Worm (Caenorhabditis elegans) whole organism, L1 larva: ENCODE measurements around the gene sri-40.

Experiments used
- Y116A8C.19 ChIP-seq: sonication (generic microtip); optimal IDR thresholded peaks from 2 replicates; lab custom pipeline; 2016; ENCODE audit warnings: missing compliant biosample characterization, missing genetic modification characterization, borderline replicate concordance
- ces-1 ChIP-seq: fragments of 150-350 bp; optimal IDR thresholded peaks from 2 replicates; lab custom pipeline; 2014; ENCODE audit warnings: missing biosample characterization, missing genetic modification reagents, missing genetic modification characterization
- dsc-1 ChIP-seq: sonication (generic microtip); optimal IDR thresholded peaks from 2 replicates; lab custom pipeline; 2016; ENCODE audit warnings: mild to moderate bottlenecking, missing genetic modification characterization, missing compliant biosample characterization
- efl-3 ChIP-seq: fragments of 200-800 bp; sonication (Bioruptor generic); optimal IDR thresholded peaks from 2 replicates; lab custom pipeline; 2018; ENCODE audit warnings: mild to moderate bottlenecking, missing genetic modification characterization, missing compliant biosample characterization
- lin-15B ChIP-seq: fragments of 150-350 bp; sonication (generic microtip); optimal IDR thresholded peaks from 3 replicates; lab custom pipeline; 2014; ENCODE audit warnings: missing biosample characterization, missing genetic modification characterization
- nhr-11 ChIP-seq: fragments of 150-350 bp; optimal IDR thresholded peaks from 2 replicates; lab custom pipeline; 2014; ENCODE audit warnings: missing biosample characterization, missing genetic modification characterization
- nhr-237 ChIP-seq: fragments of 150-350 bp; optimal IDR thresholded peaks from 2 replicates; lab custom pipeline; 2014; ENCODE audit warnings: missing biosample characterization, missing genetic modification characterization
- nhr-28 ChIP-seq: fragments of 150-350 bp; optimal IDR thresholded peaks from 2 replicates; lab custom pipeline; 2014; ENCODE audit warnings: missing biosample characterization, missing genetic modification characterization
- nhr-47 ChIP-seq: sonication (generic microtip); optimal IDR thresholded peaks from 2 replicates; lab custom pipeline; 2016; ENCODE audit warnings: mild to moderate bottlenecking, missing genetic modification characterization, moderate library complexity, missing compliant biosample characterization
- rnt-1 ChIP-seq: sonication (generic microtip); optimal IDR thresholded peaks from 2 replicates; lab custom pipeline; 2016; ENCODE audit warnings: mild to moderate bottlenecking, missing genetic modification characterization, moderate library complexity, missing compliant biosample characterization
- unc-98 ChIP-seq: fragments of 200-800 bp; sonication (Bioruptor generic); IDR thresholded peaks from 2 replicates; pipeline ENCODE4 v1.3.6; 2022; ENCODE audit warnings: missing genetic modification characterization, missing compliant biosample characterization
- zag-1 ChIP-seq: fragments of 150-350 bp; optimal IDR thresholded peaks from 2 replicates; lab custom pipeline; 2014; ENCODE audit warnings: missing biosample characterization, missing genetic modification characterization
- zip-4 ChIP-seq: fragments of 200-800 bp; sonication (Bioruptor generic); optimal IDR thresholded peaks from 2 replicates; lab custom pipeline; 2018; ENCODE audit warnings: mild to moderate bottlenecking, missing genetic modification characterization, moderate library complexity, missing compliant biosample characterization

DNA sequence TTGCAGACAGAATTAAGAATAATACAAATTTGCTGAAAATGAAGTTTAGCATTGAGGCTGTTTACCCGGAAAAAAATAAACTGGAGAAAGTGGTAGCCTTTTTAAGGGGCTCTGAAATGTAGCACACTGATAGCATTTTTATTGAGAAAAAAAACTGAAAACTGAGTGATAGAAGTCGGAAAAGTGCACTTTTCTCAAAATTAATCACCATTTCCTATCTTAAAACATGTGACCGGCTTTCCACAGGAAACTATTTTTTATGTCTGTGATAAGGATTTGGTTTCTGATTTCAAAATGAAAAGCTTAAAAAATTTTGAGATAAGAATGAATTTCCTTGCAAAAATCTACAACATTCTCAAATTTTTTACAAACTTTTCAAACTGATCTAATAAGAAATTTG is 43.0 kb downstream of the sri-40 start, which contains the start of gene ZC239.22:
- TF ChIP-seq nhr-47 (tag; lab: Kevin White, UChicago) (no peak), ces-1 (GFP tag; lab: Kevin White, UChicago) (no peak), nhr-237 (no peak), dsc-1 (tag; lab: Kevin White, UChicago) (no peak), lin-15B (tag; lab: Kevin White, UChicago) (no peak), rnt-1 (tag; lab: Kevin White, UChicago) (no peak), zag-1 (no peak), zip-4 (GFP tag; lab: Kevin White, UChicago) (no peak), Y116A8C.19 (tag; lab: Kevin White, UChicago) (no peak), nhr-11 (tag; lab: Kevin White, UChicago) (no peak), efl-3 (GFP tag; lab: Kevin White, UChicago) (no peak), nhr-28 (tag; lab: Kevin White, UChicago) (no peak), unc-98 (GFP tag; lab: Robert Waterston, UW) (no peak)
